Worm (Caenorhabditis elegans) whole organism, L3 larva: Measurements from ENCODE around the gene Y6D1A.2.

Experiments used
- ceh-9 ChIP-seq: sonication (generic microtip); optimal IDR thresholded peaks from 2 replicates; lab custom pipeline; 2018; ENCODE audit warnings: missing biosample characterization, missing genetic modification characterization
- mdl-1 ChIP-seq: fragments of 150-350 bp; optimal IDR thresholded peaks from 2 replicates; lab custom pipeline; 2014; ENCODE audit warnings: missing biosample characterization, missing genetic modification characterization
- tbx-2 ChIP-seq: sonication (generic microtip); optimal IDR thresholded peaks from 2 replicates; lab custom pipeline; 2016; ENCODE audit warnings: mild to moderate bottlenecking, missing genetic modification characterization, missing compliant biosample characterization
- unc-39 ChIP-seq: sonication (generic microtip); optimal IDR thresholded peaks from 4 replicates; lab custom pipeline; 2017; ENCODE audit warnings: missing biosample characterization, missing genetic modification characterization
- ztf-11 ChIP-seq: fragments of 150-350 bp; optimal IDR thresholded peaks from 2 replicates; lab custom pipeline; 2014; ENCODE audit warnings: missing biosample characterization, missing genetic modification characterization

- no peak for TF ChIP-seq ceh-9 (tag; lab: Kevin White, UChicago)
- TF ChIP-seq tbx-2: no peak
- no peak for TF ChIP-seq ztf-11 (tag; lab: Kevin White, UChicago)
- no peak for TF ChIP-seq mdl-1
- TF ChIP-seq unc-39: no peak
Measured at ce11 chrII:11830601-11831000, 10.9 kb upstream of the Y6D1A.2 start.
